Worm (Caenorhabditis elegans) whole organism, midembryonic: ENCODE data around the gene F54B11.10.

ENCODE experiments used
- T22C8.4 ChIP-seq: fragments of 200-800 bp; sonication (Bioruptor generic); IDR thresholded peaks from 2 replicates; pipeline ENCODE4 v1.3.6; 2022; ENCODE audit warnings: missing genetic modification characterization, missing compliant biosample characterization
- cog-1 ChIP-seq: sonication (generic microtip); optimal IDR thresholded peaks from 2 replicates; lab custom pipeline; 2016; ENCODE audit warnings: missing genetic modification characterization, missing compliant biosample characterization
- flt-1 ChIP-seq: fragments of 200-800 bp; sonication (Bioruptor generic); IDR thresholded peaks from 2 replicates; pipeline ENCODE4 v1.3.6; 2022; ENCODE audit warnings: missing genetic modification characterization, missing compliant biosample characterization
- klf-2 ChIP-seq: fragments of 200-800 bp; sonication (Bioruptor generic); conservative IDR thresholded peaks from 2 replicates; pipeline ENCODE4 v1.3.6; 2022; ENCODE audit warnings: missing genetic modification reagents, missing genetic modification characterization, missing compliant biosample characterization
- med-1 ChIP-seq: sonication (generic microtip); optimal IDR thresholded peaks from 2 replicates; lab custom pipeline; 2017; ENCODE audit warnings: missing genetic modification characterization, mild to moderate bottlenecking, missing compliant biosample characterization, antibody characterized with exemption, missing genetic modification reagents; ENCODE audit not compliant: insufficient read depth
- ref-1 ChIP-seq: fragments of 200-800 bp; sonication (Bioruptor generic); conservative IDR thresholded peaks from 2 replicates; pipeline ENCODE4 v1.3.6; 2022; ENCODE audit warnings: missing genetic modification reagents, missing genetic modification characterization, missing compliant biosample characterization
- tab-1 ChIP-seq: fragments of 200-800 bp; sonication (Bioruptor generic); IDR thresholded peaks from 2 replicates; pipeline ENCODE4 v1.3.6; 2022; ENCODE audit warnings: missing genetic modification characterization, missing compliant biosample characterization
- ztf-23 ChIP-seq: fragments of 200-800 bp; sonication (Bioruptor generic); IDR thresholded peaks from 2 replicates; pipeline ENCODE4 v1.3.6; 2022; ENCODE audit warnings: missing genetic modification reagents, missing genetic modification characterization, missing compliant biosample characterization
- ztf-29 ChIP-seq: fragments of 200-800 bp; sonication (Bioruptor generic); IDR thresholded peaks from 2 replicates; pipeline ENCODE4 v1.3.6; 2022; ENCODE audit warnings: missing genetic modification reagents, missing genetic modification characterization, missing compliant biosample characterization

DNA sequence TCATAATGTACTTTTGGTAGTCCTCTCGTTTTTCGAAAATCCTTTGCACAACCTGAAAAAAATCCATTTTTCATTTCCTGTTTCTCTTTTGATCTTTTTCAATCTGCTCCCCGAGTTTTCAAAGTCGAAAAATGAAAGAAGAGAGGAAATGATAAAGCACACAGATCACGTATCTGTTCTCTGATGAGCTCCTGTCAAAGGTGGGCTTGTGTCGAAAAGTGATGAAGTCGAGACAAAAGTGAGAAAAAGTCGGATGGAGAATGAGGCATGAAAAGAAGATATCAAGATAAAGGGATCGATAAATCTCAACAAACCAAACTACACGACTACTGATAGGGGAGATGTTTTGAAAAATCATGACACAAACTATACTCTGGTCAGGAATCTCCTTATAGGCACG, 26.8 kb upstream of the F54B11.10 start:
- TF ChIP-seq T22C8.4 (GFP tag; lab: Robert Waterston, UW) (no peak), flt-1 (GFP tag; lab: Robert Waterston, UW) (no peak), tab-1 (GFP tag; lab: Robert Waterston, UW) (no peak), ref-1 (no peak), med-1 (GFP tag; lab: Kevin White, UChicago) (no peak), ztf-23 (GFP tag; lab: Robert Waterston, UW) (no peak), ztf-29 (GFP tag; lab: Robert Waterston, UW) (no peak), cog-1 (no peak), klf-2 (GFP tag; lab: Robert Waterston, UW) (no peak)
